Worm (Caenorhabditis elegans): ENCODE data around the gene sym-3.

sym-3 gene

DNA sequence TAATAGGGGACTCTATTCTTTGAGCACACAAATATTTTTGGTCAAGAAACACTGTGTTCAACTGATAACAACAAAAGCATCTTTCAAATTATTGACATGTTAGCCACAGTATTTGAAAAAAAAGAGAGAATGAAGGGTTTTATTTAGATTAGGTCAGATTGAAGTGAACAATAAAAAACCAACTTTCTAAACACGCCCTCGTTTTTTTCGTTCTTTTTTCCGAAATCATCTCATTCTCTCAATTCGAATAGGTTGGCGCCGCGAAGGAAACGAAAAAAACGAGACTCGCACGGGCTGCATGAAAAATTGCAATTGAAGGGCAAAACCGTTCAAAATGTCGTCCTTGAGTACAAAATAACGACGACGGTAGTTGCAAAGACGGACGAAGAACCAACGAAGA is 40.8 kb downstream of the sym-3 start:
- TF ChIP-seq alr-1 (tag; optimal IDR thresholded peaks at IDR 0.05) (no peak), blmp-1 (tag; optimal IDR thresholded peaks at IDR 0.05; ENCODE audit: insufficient read depth) (peak; percentile 24), nhr-25 (tag; optimal IDR thresholded peaks at IDR 0.05) (peak; percentile 17)

DNA sequence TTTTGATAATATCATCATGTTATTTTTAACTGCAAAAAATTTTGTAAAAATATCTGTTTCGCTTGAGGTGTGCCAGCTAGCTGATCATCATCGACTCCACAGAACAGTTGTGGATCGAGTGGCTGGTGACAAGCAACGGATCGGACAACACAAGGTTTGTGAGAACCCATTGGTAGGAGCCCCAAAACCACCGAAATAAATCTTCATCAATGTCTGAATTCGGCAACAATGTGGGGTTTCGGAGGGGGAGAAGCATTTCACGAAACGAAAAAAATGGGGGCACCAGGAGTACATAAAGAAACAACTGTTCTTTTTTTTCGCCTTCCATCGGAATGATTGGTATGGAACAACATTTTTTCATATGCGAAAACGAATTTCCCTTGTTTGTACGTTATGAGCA is 41.8 kb downstream of the sym-3 start:
- no peak for TF ChIP-seq nhr-25 (tag; optimal IDR thresholded peaks at IDR 0.05)
- peak in 1 of 2 experiments; percentile 7 for TF ChIP-seq lsy-2 (tag; optimal IDR thresholded peaks at IDR 0.05)
- TF ChIP-seq mab-5 (tag; optimal IDR thresholded peaks at IDR 0.05) = peak; percentile 87
- TF ChIP-seq sem-4 (tag; optimal IDR thresholded peaks at IDR 0.05) = peak; percentile 46
- TF ChIP-seq sma-9 (GFP tag; optimal IDR thresholded peaks at IDR 0.05) = peak; percentile 0
- no peak for TF ChIP-seq sma-9 (tag; optimal IDR thresholded peaks at IDR 0.05)
- TF ChIP-seq F13H6.1 (tag; optimal IDR thresholded peaks at IDR 0.05) = peak; percentile 75

DNA sequence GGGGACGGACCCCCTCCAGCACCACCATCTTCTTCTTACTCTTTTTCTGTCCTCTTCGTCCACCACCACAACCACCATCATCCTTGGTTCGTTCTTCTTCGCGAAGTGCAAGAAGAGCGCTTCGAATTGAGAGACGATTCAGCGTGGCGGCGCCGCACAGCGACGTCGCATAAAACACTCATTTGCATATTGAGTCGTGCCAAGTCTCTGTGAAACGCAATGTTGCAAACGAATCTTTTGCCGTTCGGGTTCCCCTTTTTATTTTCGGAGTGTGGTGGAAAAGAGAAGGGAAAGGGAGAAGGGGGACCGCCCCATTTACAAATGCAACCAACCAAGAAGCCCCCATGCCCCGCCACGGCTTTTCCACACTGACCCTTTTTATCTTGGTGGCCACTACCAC is 42.8 kb downstream of the sym-3 start:
- peak; percentile 23 for TF ChIP-seq C34F6.9 (tag; optimal IDR thresholded peaks at IDR 0.05)
- TF ChIP-seq crh-2 (tag; optimal IDR thresholded peaks at IDR 0.05) = peak; percentile 17
- TF ChIP-seq F13H6.1 (tag; optimal IDR thresholded peaks at IDR 0.05) = peak; percentile 73
- TF ChIP-seq Y55F3AM.14 (GFP tag; optimal IDR thresholded peaks at IDR 0.05) = peak; percentile 32
- TF ChIP-seq nhr-23 (tag; optimal IDR thresholded peaks at IDR 0.05) = no peak
- peak in 1 of 2 experiments; percentile 3 for TF ChIP-seq lsy-2 (tag; optimal IDR thresholded peaks at IDR 0.05)
- peak; percentile 64 for TF ChIP-seq mab-5 (tag; optimal IDR thresholded peaks at IDR 0.05)
- TF ChIP-seq lin-39 (tag; optimal IDR thresholded peaks at IDR 0.05) = peak; percentile 49
- TF ChIP-seq sem-4 (tag; optimal IDR thresholded peaks at IDR 0.05) = peak; percentile 43
- no peak for TF ChIP-seq skn-1 (tag; optimal IDR thresholded peaks at IDR 0.05)
- TF ChIP-seq unc-55 (GFP tag; optimal IDR thresholded peaks at IDR 0.05) = peak; percentile 69
- TF ChIP-seq alr-1 (tag; optimal IDR thresholded peaks at IDR 0.05) = no peak
- no peak for TF ChIP-seq unc-39 (tag; optimal IDR thresholded peaks at IDR 0.05)
- TF ChIP-seq zag-1 (tag; optimal IDR thresholded peaks at IDR 0.05) = peak; percentile 56

DNA sequence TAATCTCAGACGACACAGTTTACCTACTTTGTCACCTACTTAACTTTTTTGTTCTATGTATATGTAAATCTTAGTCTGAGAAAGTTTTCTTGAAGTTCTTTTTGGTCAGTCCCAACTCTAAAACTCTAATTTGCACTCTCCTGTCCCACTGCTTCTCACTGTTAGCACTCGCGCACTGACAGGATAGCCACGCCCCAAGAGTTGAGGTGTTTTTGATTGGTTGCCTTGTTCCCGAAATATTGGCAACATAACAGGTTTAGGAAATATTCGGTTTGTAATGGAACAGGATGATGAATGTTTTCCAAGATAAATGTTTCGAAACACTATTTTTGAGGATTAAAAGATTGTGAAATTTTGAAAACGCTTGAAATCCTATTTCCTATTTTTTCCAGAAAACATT is 43.5 kb downstream of the sym-3 start:
- TF ChIP-seq nhr-77 (tag; optimal IDR thresholded peaks at IDR 0.05) (no peak), nhr-6 (tag; optimal IDR thresholded peaks at IDR 0.05) (no peak), unc-55 (GFP tag; optimal IDR thresholded peaks at IDR 0.05) (peak; percentile 70), mab-5 (tag; optimal IDR thresholded peaks at IDR 0.05) (no peak)

DNA sequence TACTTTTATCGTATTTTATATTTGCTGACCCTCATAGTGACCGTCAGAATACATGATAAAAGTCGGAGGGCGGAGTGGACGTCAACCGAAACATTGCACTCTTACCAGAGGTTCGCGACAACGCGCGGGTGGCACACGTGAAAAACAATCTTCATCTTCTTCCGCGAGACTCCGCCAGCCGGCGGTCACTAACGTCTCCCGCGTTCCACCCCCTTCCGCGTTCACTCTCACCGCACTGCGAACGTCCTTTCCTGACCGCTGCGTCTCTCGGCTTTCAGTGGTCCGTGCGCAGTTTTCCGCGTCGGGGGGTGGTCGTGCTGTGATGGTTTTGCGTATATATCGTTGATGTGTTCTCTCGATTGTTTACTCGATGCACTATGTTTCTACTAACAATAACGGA is 44.6 kb downstream of the sym-3 start:
- TF ChIP-seq ceh-16 (tag; optimal IDR thresholded peaks at IDR 0.05) = no peak
- peak; percentile 51 for TF ChIP-seq nhr-21 (tag; optimal IDR thresholded peaks at IDR 0.05)
- no peak for TF ChIP-seq lsy-2 (tag; optimal IDR thresholded peaks at IDR 0.05)
- TF ChIP-seq unc-62 (GFP tag; optimal IDR thresholded peaks at IDR 0.05) = no peak
- no peak for TF ChIP-seq mab-5 (tag; optimal IDR thresholded peaks at IDR 0.05)
- no peak for TF ChIP-seq lin-39 (tag; optimal IDR thresholded peaks at IDR 0.05)
- no peak for TF ChIP-seq nhr-25 (tag; optimal IDR thresholded peaks at IDR 0.05)
- TF ChIP-seq nhr-10 (tag; optimal IDR thresholded peaks at IDR 0.05) = no peak
- no peak for TF ChIP-seq nhr-129 (tag; optimal IDR thresholded peaks at IDR 0.05)
- TF ChIP-seq F13H6.1 (tag; optimal IDR thresholded peaks at IDR 0.05) = peak; percentile 6
- TF ChIP-seq ztf-1 (GFP tag; conservative IDR thresholded peaks at IDR 0.05) = no peak
- TF ChIP-seq sma-3 (GFP tag; optimal IDR thresholded peaks at IDR 0.05) = no peak
- no peak for TF ChIP-seq ZK546.5 (tag; optimal IDR thresholded peaks at IDR 0.05)
- no peak for TF ChIP-seq unc-39 (tag; optimal IDR thresholded peaks at IDR 0.05)

DNA sequence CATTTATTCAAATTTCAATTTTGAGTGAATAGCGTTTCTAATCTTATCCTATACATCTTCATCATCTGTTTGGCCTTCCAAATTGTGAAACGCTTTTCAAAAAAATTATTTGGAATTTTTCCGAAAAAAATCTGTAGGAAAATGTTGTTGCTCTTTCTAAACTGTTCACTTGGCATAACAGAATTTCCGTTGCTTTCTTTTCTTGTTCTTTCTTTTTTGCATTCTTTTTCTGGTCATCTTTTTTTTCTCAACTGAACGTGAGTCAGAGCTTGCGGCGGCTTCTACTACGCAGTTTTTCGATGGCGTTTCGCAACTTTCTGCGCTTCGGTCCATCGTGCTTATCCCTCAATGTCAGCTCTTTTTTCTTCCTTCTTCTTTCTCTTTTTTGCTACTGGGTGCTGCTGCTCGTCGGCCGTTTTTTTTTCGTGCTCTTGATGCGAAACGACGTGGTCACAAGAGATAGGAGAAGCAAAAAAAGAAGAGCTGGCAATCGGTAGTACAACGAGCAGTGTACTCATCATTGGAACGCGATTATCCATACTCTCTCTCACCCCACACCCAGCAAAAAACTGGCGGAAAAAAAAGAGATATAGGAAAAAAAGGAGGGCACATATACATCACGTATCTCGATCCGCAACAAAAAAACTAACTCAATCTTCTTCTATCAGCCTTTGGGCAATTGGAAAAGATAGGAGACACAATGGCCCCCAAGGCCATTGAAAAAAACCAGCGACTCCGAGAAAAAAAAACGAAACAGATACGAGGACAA is 46.3 kb downstream of the sym-3 start:
- TF ChIP-seq egl-27 (tag; optimal IDR thresholded peaks at IDR 0.05) = peak; percentile 55
- TF ChIP-seq C34F6.9 (tag; optimal IDR thresholded peaks at IDR 0.05) = peak; percentile 42
- TF ChIP-seq zag-1 (tag; optimal IDR thresholded peaks at IDR 0.05) = peak; percentile 60
- TF ChIP-seq lsy-2 (tag; optimal IDR thresholded peaks at IDR 0.05) = peak in 1 of 2 experiments; percentile 35
- peak; percentile 57 for TF ChIP-seq unc-55 (GFP tag; optimal IDR thresholded peaks at IDR 0.05)
- no peak for TF ChIP-seq blmp-1 (tag; optimal IDR thresholded peaks at IDR 0.05; ENCODE audit: insufficient read depth)
- peak; percentile 69 for TF ChIP-seq nhr-129 (tag; optimal IDR thresholded peaks at IDR 0.05)
- TF ChIP-seq nhr-6 (tag; optimal IDR thresholded peaks at IDR 0.05) = peak; percentile 7
- TF ChIP-seq F13H6.1 (tag; optimal IDR thresholded peaks at IDR 0.05) = peak; percentile 81
- TF ChIP-seq unc-39 (tag; optimal IDR thresholded peaks at IDR 0.05) = no peak
- TF ChIP-seq sma-9 (GFP tag; optimal IDR thresholded peaks at IDR 0.05) = peak; percentile 57
- TF ChIP-seq sma-9 (tag; optimal IDR thresholded peaks at IDR 0.05) = no peak
- TF ChIP-seq Y55F3AM.14 (GFP tag; optimal IDR thresholded peaks at IDR 0.05) = peak; percentile 18
- TF ChIP-seq ztf-1 (GFP tag; conservative IDR thresholded peaks at IDR 0.05) = no peak
- TF ChIP-seq gmeb-1 (tag; optimal IDR thresholded peaks at IDR 0.05) = no peak
- TF ChIP-seq mdl-1 (tag; optimal IDR thresholded peaks at IDR 0.05) = peak in 1 of 2 experiments; percentile 8

All from whole organism, L2 larva.